Worm (Caenorhabditis elegans) whole organism, late embryonic: ENCODE results near the gene srh-20.

Source experiments
- K02D7.2 ChIP-seq: sonication (generic microtip); optimal IDR thresholded peaks from 2 replicates; lab custom pipeline; 2017; ENCODE audit warnings: mild to moderate bottlenecking, missing genetic modification characterization, missing compliant biosample characterization
- T23F11.4 ChIP-seq: fragments of 200-800 bp; sonication (Bioruptor generic); optimal IDR thresholded peaks from 2 replicates; lab custom pipeline; 2018; ENCODE audit warnings: mild to moderate bottlenecking, missing genetic modification characterization, missing compliant biosample characterization
- ama-1 ChIP-seq: fragments of 150-350 bp; optimal IDR thresholded peaks from 2 replicates; lab custom pipeline; 2014
- ceh-30 ChIP-seq: fragments of 150-350 bp; optimal IDR thresholded peaks from 2 replicates; lab custom pipeline; 2014; ENCODE audit warnings: missing biosample characterization, missing genetic modification characterization
- ceh-45 ChIP-seq: fragments of 200-800 bp; sonication (Bioruptor generic); IDR thresholded peaks from 2 replicates; pipeline ENCODE4 v1.3.6; 2022; ENCODE audit warnings: missing genetic modification reagents, missing genetic modification characterization, missing compliant biosample characterization
- ceh-6 ChIP-seq: fragments of 200-800 bp; sonication (Bioruptor generic); optimal IDR thresholded peaks from 2 replicates; lab custom pipeline; 2018; ENCODE audit warnings: mild to moderate bottlenecking, missing genetic modification characterization, missing compliant biosample characterization
- elt-2 ChIP-seq: sonication (generic microtip); optimal IDR thresholded peaks from 2 replicates; lab custom pipeline; 2016; ENCODE audit warnings: missing genetic modification reagents, missing genetic modification characterization, missing compliant biosample characterization
- lin-11 ChIP-seq: fragments of 200-800 bp; sonication (Bioruptor generic); optimal IDR thresholded peaks from 2 replicates; lab custom pipeline; 2018; ENCODE audit warnings: mild to moderate bottlenecking, missing genetic modification characterization, missing compliant biosample characterization
- nhr-11 ChIP-seq: fragments of 150-350 bp; optimal IDR thresholded peaks from 2 replicates; lab custom pipeline; 2014; ENCODE audit warnings: missing biosample characterization, missing genetic modification characterization
- pag-3 ChIP-seq: sonication (generic microtip); optimal IDR thresholded peaks from 2 replicates; lab custom pipeline; 2016; ENCODE audit warnings: missing compliant biosample characterization, missing genetic modification characterization, borderline replicate concordance
- pqm-1 ChIP-seq: sonication (generic microtip); optimal IDR thresholded peaks from 2 replicates; lab custom pipeline; 2016; ENCODE audit warnings: missing genetic modification characterization, missing compliant biosample characterization
- rnt-1 ChIP-seq: sonication (generic microtip); optimal IDR thresholded peaks from 2 replicates; lab custom pipeline; 2016; ENCODE audit warnings: missing genetic modification characterization, missing compliant biosample characterization
- sox-4 ChIP-seq: sonication (generic microtip); optimal IDR thresholded peaks from 2 replicates; lab custom pipeline; 2017; ENCODE audit warnings: mild to moderate bottlenecking, missing genetic modification characterization, inconsistent platforms, missing compliant biosample characterization
- unc-55 ChIP-seq: sonication (generic microtip); optimal IDR thresholded peaks from 2 replicates; lab custom pipeline; 2017; ENCODE audit warnings: missing biosample characterization, missing genetic modification reagents, missing genetic modification characterization

DNA sequence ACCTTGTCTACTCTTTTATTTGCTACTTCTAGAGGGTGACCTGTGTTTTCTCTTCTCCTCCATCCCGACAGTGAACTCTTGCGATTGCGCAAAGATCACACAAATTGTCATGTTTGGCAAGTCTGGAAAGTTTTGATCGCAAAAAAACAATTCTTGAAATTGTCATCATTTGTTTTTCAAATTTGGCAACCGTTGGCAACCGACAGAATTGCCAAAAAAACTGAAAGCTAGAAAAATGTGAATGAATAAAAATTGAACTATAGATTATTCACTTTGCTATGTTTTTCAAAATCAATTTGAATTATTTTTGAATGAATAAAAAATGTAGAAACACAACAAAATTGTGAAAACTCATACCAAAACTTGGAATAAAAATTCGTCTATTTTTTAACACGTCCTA, 29.7 kb upstream of the srh-20 start, which contains the start of gene ugt-11:
- TF ChIP-seq sox-4 (tag; lab: Kevin White, UChicago) (no peak), lin-11 (no peak), unc-55 (GFP tag; lab: Kevin White, UChicago) (no peak), T23F11.4 (GFP tag; lab: Kevin White, UChicago) (no peak), ama-1 (lab: Kevin White, UChicago) (no peak), ceh-45 (GFP tag; lab: Robert Waterston, UW) (no peak), elt-2 (tag; lab: Kevin White, UChicago) (no peak), rnt-1 (tag; lab: Kevin White, UChicago) (no peak), ceh-30 (tag; lab: Kevin White, UChicago) (no peak), pag-3 (tag; lab: Kevin White, UChicago) (no peak), nhr-11 (tag; lab: Kevin White, UChicago) (no peak), pqm-1 (tag; lab: Kevin White, UChicago) (no peak), ceh-6 (GFP tag; lab: Kevin White, UChicago) (no peak), K02D7.2 (tag; lab: Kevin White, UChicago) (no peak)
